Fruit fly (Drosophila melanogaster): ENCODE data around the gene PIG-Wa.

The PIG-Wa gene

DNA sequence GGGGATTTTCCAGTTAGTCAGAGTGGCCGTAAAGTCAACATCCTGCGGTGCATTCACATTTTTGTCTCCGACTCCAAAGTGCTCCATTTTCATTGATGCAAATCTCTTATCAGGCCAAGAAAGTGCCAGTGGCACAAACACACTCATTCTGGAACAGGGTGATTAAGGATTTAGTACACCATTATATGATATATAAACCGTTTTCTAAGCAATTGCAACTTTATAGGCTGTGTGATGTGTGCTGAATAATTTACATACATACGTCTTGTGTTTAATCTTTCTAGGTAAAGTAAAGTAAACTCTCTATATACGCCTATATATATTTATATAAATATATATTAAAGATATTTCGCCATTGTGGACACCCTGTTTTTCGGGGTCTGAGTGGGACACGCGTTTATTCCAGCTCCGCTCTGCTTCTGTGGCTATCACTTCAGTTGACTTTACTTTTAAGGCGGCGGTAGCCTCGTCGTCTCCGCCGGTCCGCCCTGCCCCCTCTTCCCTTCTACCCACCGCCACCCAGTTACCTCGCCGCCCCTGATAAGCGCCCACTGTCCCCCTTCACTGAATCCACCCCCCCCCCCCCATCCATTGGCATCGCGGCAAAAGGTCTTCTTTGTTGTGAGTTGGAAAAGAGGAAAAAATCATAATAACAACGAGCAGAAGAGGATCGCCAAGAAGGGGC, 49.9 kb downstream of the PIG-Wa start (continued):
- TF ChIP-seq spab (GFP tag; optimal IDR thresholded peaks at IDR 0.05) (peak; percentile 49), pdm3 (GFP tag; optimal IDR thresholded peaks at IDR 0.05) (peak; percentile 48), CG8119 (GFP tag; IDR thresholded peaks at IDR 0.05) (peak; percentile 80), lz (GFP tag; optimal IDR thresholded peaks at IDR 0.05) (no peak), CG16779 (tag; optimal IDR thresholded peaks at IDR 0.05) (peak; percentile 37), CG8632 (GFP tag; optimal IDR thresholded peaks at IDR 0.05) (peak; percentile 62), CG6854 (GFP tag; optimal IDR thresholded peaks at IDR 0.05) (no peak), CG6163 (GFP tag; IDR thresholded peaks at IDR 0.05) (peak; percentile 62; the same call in 2 of the 3 replicates), Sox102F (GFP tag; optimal IDR thresholded peaks at IDR 0.05) (peak; percentile 32), CG9139 (GFP tag; optimal IDR thresholded peaks at IDR 0.05) (peak; percentile 32), CG31627 (GFP tag; optimal IDR thresholded peaks at IDR 0.05) (no peak), Hr4 (GFP tag; optimal IDR thresholded peaks at IDR 0.05) (peak; percentile 41), Ets96B (tag; optimal IDR thresholded peaks at IDR 0.05) (peak; percentile 80), fkh (GFP tag; optimal IDR thresholded peaks at IDR 0.05) (no peak), CG10631 (GFP tag; optimal IDR thresholded peaks at IDR 0.05) (peak; percentile 76), Eip75B (GFP tag; optimal IDR thresholded peaks at IDR 0.05) (peak; percentile 9), dsx (GFP tag; optimal IDR thresholded peaks at IDR 0.05; ENCODE audit: poor library complexity, severe bottlenecking) (peak; percentile 30), eg (GFP tag; IDR thresholded peaks at IDR 0.05) (peak; percentile 73), esn (GFP tag; optimal IDR thresholded peaks at IDR 0.05) (peak; percentile 33), CG3919 (GFP tag; optimal IDR thresholded peaks at IDR 0.05) (peak; percentile 23), CG10669 (GFP tag; optimal IDR thresholded peaks at IDR 0.05) (peak; percentile 71), fd85E (GFP tag; optimal IDR thresholded peaks at IDR 0.05) (peak; percentile 32), dac (GFP tag; optimal IDR thresholded peaks at IDR 0.05) (peak; percentile 25), CG3032 (tag; optimal IDR thresholded peaks at IDR 0.05) (peak; percentile 76), CG1621 (tag; optimal IDR thresholded peaks at IDR 0.05) (peak; percentile 49), CG6276 (GFP tag; optimal IDR thresholded peaks at IDR 0.05) (peak; percentile 42), Smox (GFP tag; optimal IDR thresholded peaks at IDR 0.05) (no peak), CG34406 (GFP tag; optimal IDR thresholded peaks at IDR 0.05) (peak; percentile 51), achi (GFP tag; optimal IDR thresholded peaks at IDR 0.05) (peak; percentile 68), CG7368 (GFP tag; optimal IDR thresholded peaks at IDR 0.05) (peak; percentile 20), CG8319 (GFP tag; optimal IDR thresholded peaks at IDR 0.05) (peak; percentile 43), OdsH (GFP tag; optimal IDR thresholded peaks at IDR 0.05) (peak; percentile 77), Lpt (GFP tag; optimal IDR thresholded peaks at IDR 0.05) (no peak), CG6792 (GFP tag; optimal IDR thresholded peaks at IDR 0.05) (peak; percentile 29), CG11294 (GFP tag; IDR thresholded peaks at IDR 0.05) (peak; percentile 50), CG11902 (GFP tag; optimal IDR thresholded peaks at IDR 0.05) (no peak), svp (GFP tag) (peak; percentile 24), Hr39 (GFP tag; optimal IDR thresholded peaks at IDR 0.05) (no peak), topi (GFP tag; optimal IDR thresholded peaks at IDR 0.05) (no peak)

DNA sequence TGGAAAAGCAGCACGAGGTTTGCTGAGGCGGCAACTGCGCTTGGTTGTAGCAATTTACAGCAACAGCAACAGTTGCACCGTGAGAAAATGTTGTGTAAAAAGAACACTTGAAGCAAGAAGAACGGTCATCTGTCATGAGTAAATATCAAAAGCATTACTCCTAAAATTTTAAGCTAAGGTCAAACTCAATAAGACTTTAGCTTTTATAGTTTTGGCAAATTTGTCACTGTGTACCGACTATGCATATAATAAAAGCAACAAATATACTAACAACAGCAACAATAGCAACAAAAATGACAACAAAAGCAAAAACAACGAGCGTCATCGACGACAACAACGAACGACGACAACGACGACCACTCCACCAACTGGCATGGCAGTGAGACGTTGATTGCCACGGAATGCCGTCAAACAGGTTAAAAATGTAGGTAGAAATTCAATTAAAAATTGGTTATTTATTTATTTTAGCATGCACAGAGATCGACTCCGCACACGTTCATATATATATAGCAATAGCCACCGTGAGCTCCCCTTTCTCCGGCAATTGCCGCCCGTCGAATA, 50.6 kb downstream of the PIG-Wa start:
- TF ChIP-seq dsx (GFP tag; optimal IDR thresholded peaks at IDR 0.05; ENCODE audit: poor library complexity, severe bottlenecking) (peak; percentile 98), esn (GFP tag; optimal IDR thresholded peaks at IDR 0.05) (peak; percentile 90), CG8319 (GFP tag; optimal IDR thresholded peaks at IDR 0.05) (peak; percentile 95), CG9139 (GFP tag; optimal IDR thresholded peaks at IDR 0.05) (peak; percentile 98), Sox14 (GFP tag; optimal IDR thresholded peaks at IDR 0.05) (peak; percentile 99), CG10669 (GFP tag; optimal IDR thresholded peaks at IDR 0.05) (peak; percentile 99), Lpt (GFP tag; optimal IDR thresholded peaks at IDR 0.05) (peak; percentile 99), CG11294 (GFP tag; IDR thresholded peaks at IDR 0.05) (peak; percentile 95), CG31627 (GFP tag; optimal IDR thresholded peaks at IDR 0.05) (peak; percentile 88), Blimp-1 (GFP tag; optimal IDR thresholded peaks at IDR 0.05) (peak; percentile 24), CG34406 (GFP tag; optimal IDR thresholded peaks at IDR 0.05) (peak; percentile 95), CG3032 (tag; optimal IDR thresholded peaks at IDR 0.05) (peak; percentile 99), Met (GFP tag; optimal IDR thresholded peaks at IDR 0.05) (peak; percentile 87), cyc (GFP tag; optimal IDR thresholded peaks at IDR 0.05) (peak; percentile 90), CG6854 (GFP tag; optimal IDR thresholded peaks at IDR 0.05) (peak; percentile 77), spab (GFP tag; optimal IDR thresholded peaks at IDR 0.05) (peak; percentile 99), ss (GFP tag; optimal IDR thresholded peaks at IDR 0.05) (peak; percentile 98 to 99), svp (GFP tag) (peak; percentile 95), Hr38 (GFP tag; optimal IDR thresholded peaks at IDR 0.05) (peak; percentile 94), CG6163 (GFP tag; IDR thresholded peaks at IDR 0.05) (peak; percentile 99), net (GFP tag; optimal IDR thresholded peaks at IDR 0.05) (peak; percentile 97), fd85E (GFP tag; optimal IDR thresholded peaks at IDR 0.05) (peak; percentile 90), achi (GFP tag; optimal IDR thresholded peaks at IDR 0.05) (peak; percentile 97), CG6808 (GFP tag; optimal IDR thresholded peaks at IDR 0.05) (peak; percentile 99), OdsH (GFP tag; optimal IDR thresholded peaks at IDR 0.05) (peak; percentile 99), CG7368 (GFP tag; optimal IDR thresholded peaks at IDR 0.05) (peak; percentile 98)

Measured in whole organism, prepupa.